Worm (Caenorhabditis elegans) whole organism, L1 larva: ENCODE results near the gene K06A1.2.

Experiments used
- aly-2 ChIP-seq: fragments of 150-350 bp; optimal IDR thresholded peaks from 2 replicates; lab custom pipeline; 2014; ENCODE audit warnings: missing biosample characterization, missing genetic modification characterization
- efl-1 ChIP-seq, 4 experiments: fragments of 150-350 bp; optimal IDR thresholded peaks in 3 of 4; peaks in 1 of 4; 1 replicate in 1 of 4; 2 replicates in 3 of 4; lab custom pipeline; 2014; ENCODE audit warnings: missing biosample characterization in 2 of 4, missing genetic modification characterization in 2 of 4, missing genetic modification reagents in 2 of 4
- elt-2 ChIP-seq: sonication (generic microtip); optimal IDR thresholded peaks from 2 replicates; lab custom pipeline; 2016; ENCODE audit warnings: missing genetic modification characterization, mild to moderate bottlenecking, inconsistent platforms, missing compliant biosample characterization, missing genetic modification reagents
- elt-3 ChIP-seq, 6 experiments: fragments of 150-350 bp in 1 of 6; sonication (generic microtip); optimal IDR thresholded peaks; 2 replicates each; lab custom pipeline; 2017 to 2018; ENCODE audit warnings: missing biosample characterization in 6 of 6, missing genetic modification characterization in 6 of 6, inconsistent platforms in 1 of 6
- jun-1 ChIP-seq: fragments of 150-350 bp; optimal IDR thresholded peaks from 2 replicates; lab custom pipeline; 2014; ENCODE audit warnings: missing biosample characterization, missing genetic modification reagents, missing genetic modification characterization
- nhr-237 ChIP-seq: fragments of 150-350 bp; optimal IDR thresholded peaks from 2 replicates; lab custom pipeline; 2014; ENCODE audit warnings: missing biosample characterization, missing genetic modification characterization
- skn-1 ChIP-seq: fragments of 150-350 bp; optimal IDR thresholded peaks from 2 replicates; lab custom pipeline; 2014; ENCODE audit warnings: missing biosample characterization, missing genetic modification characterization
- snpc-4 ChIP-seq: fragments of 150-350 bp; optimal IDR thresholded peaks from 2 replicates; lab custom pipeline; 2014; ENCODE audit warnings: missing biosample characterization, missing genetic modification characterization
- unc-62 ChIP-seq: fragments of 150-350 bp; optimal IDR thresholded peaks from 2 replicates; lab custom pipeline; 2014; ENCODE audit warnings: missing biosample characterization, missing genetic modification reagents, missing genetic modification characterization
- ztf-4 ChIP-seq: fragments of 150-350 bp; optimal IDR thresholded peaks from 2 replicates; lab custom pipeline; 2014; ENCODE audit warnings: missing biosample characterization, missing genetic modification characterization

ce11 chrII:6417999-6418398, 25.8 kb upstream of the K06A1.2 start:
- TF ChIP-seq aly-2 (tag; lab: Kevin White, UChicago) (no peak), skn-1 (no peak), nhr-237 (tag; lab: Kevin White, UChicago) (no peak), ztf-4 (no peak), elt-2 (tag; lab: Kevin White, UChicago) (no peak), jun-1 (tag; lab: Kevin White, UChicago) (no peak), elt-3 (tag; optimal IDR thresholded peaks at IDR 0.05; lab: Kevin White, UChicago) (no peak), efl-1 (optimal IDR thresholded peaks at IDR 0.05; lab: Kevin White, UChicago) (no peak), efl-1 (GFP tag; optimal IDR thresholded peaks at IDR 0.05 in 1 of 2; lab: Kevin White, UChicago) (no peak), unc-62 (GFP tag; lab: Kevin White, UChicago) (no peak), snpc-4 (tag; lab: Kevin White, UChicago) (no peak)
